Worm (Caenorhabditis elegans) whole organism, L4/young adult: ENCODE results near the gene srt-39.

Source experiments
- W03F9.2 ChIP-seq: fragments of 150-350 bp; optimal IDR thresholded peaks from 2 replicates; lab custom pipeline; 2014; ENCODE audit warnings: missing biosample characterization, missing genetic modification characterization
- dao-5 ChIP-seq: sonication (generic microtip); optimal IDR thresholded peaks from 2 replicates; lab custom pipeline; 2016; ENCODE audit warnings: missing genotype, missing genetic modification characterization, moderate library complexity, missing compliant biosample characterization
- him-1 ChIP-seq: sonication (generic microtip); optimal IDR thresholded peaks from 2 replicates; lab custom pipeline; 2016; ENCODE audit warnings: missing genotype, missing genetic modification reagents, missing genetic modification characterization, missing compliant biosample characterization

DNA sequence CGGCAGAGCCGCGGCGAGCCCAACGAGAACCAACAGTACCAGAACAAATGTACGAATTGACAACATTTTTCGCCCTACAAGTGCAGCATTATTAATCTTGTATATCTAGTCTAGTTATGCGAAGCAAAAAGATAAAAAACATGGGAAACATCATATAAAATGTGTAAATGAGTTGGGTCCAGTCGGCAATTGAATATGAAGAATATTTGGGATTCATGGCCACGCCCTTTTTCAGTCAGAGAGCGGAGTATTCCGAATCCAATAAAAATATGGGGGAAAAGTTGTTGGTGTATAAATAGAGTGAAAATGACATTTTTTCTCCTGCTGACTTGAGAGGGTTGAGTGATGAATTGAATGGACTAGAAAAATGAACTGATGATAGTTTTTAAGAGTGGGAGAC is 21.5 kb downstream of the srt-39 start, which contains the start of gene nlp-46:
- no peak for TF ChIP-seq W03F9.2
- no peak for TF ChIP-seq dao-5 (tag; lab: Kevin White, UChicago)
- TF ChIP-seq him-1 (tag; lab: Kevin White, UChicago) = no peak
